3 worm cellular contexts compared by ENCODE assay signal in the genomic region with DNA sequence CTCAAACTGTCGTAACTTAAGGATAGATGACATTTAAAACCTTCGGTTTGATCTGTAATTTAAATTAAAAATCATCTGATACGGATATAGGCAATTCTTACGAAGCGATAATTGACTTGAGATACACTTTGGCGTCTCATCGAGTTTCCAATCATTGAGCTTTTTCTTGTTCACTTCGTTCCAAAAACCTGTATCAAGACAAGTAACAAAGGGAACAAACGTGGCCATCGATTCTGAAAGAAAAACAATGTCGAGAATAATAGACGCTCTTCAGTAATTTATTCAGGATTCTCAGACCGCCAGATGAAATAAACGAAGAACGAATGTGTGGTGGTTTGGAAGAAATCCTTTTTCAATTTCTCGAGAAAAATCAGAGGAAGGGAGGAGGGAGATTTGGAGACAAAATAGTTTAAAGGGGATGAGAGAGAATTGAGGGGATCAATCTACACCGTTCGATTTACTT.
A peak's percentile ranks its signal among the peaks of the same experiment; 100 is the strongest.
TF ChIP-seq lines count a peak whose summit lies in the region.

A gene (minus strand): TSS at position 233 of the 463 bp plus-strand sequence.

TF ChIP-seq in whole organism, L1 larva, 84 proteins besides CTCF, POLR2A, EP300 and RAD21 (continued from another document):
- peak; percentile 21 for TF ChIP-seq ceh-8 (GFP tag; optimal IDR thresholded peaks at IDR 0.05; lab: Kevin White, UChicago)
- TF ChIP-seq nhr-19 (GFP tag; conservative IDR thresholded peaks at IDR 0.05; lab: Robert Waterston, UW), result no peak
- no peak for TF ChIP-seq ceh-63 (GFP tag; optimal IDR thresholded peaks at IDR 0.05; lab: Kevin White, UChicago)
- peak; percentile 10 for TF ChIP-seq rnt-1 (tag; optimal IDR thresholded peaks at IDR 0.05; lab: Kevin White, UChicago)
- peak; percentile 22 for TF ChIP-seq aly-2 (tag; optimal IDR thresholded peaks at IDR 0.05; lab: Kevin White, UChicago)
- no peak for TF ChIP-seq sup-37 (GFP tag; optimal IDR thresholded peaks at IDR 0.05; lab: Kevin White, UChicago)
- TF ChIP-seq hlh-17 (GFP tag; optimal IDR thresholded peaks at IDR 0.05; lab: Kevin White, UChicago; ENCODE audit: borderline replicate concordance), result no peak
- TF ChIP-seq unc-130 (tag; optimal IDR thresholded peaks at IDR 0.05; lab: Kevin White, UChicago), result no peak
- TF ChIP-seq lin-39 (tag; optimal IDR thresholded peaks at IDR 0.05; lab: Kevin White, UChicago), result no peak
- TF ChIP-seq xbp-1 (tag; optimal IDR thresholded peaks at IDR 0.05; lab: Kevin White, UChicago), result peak; percentile 14
- no peak for TF ChIP-seq pqm-1 (tag; optimal IDR thresholded peaks at IDR 0.05; lab: Kevin White, UChicago)
- TF ChIP-seq lin-35 (GFP tag; optimal IDR thresholded peaks at IDR 0.05; lab: Kevin White, UChicago), result no peak
- peak; percentile 9 for TF ChIP-seq snu-23 (GFP tag; optimal IDR thresholded peaks at IDR 0.05; lab: Kevin White, UChicago)
- TF ChIP-seq nhr-85 (tag; lab: Kevin White, UChicago), result peak; percentile 69
- peak; percentile 12 for TF ChIP-seq ztf-4 (tag; optimal IDR thresholded peaks at IDR 0.05; lab: Kevin White, UChicago)
- TF ChIP-seq lin-14 (GFP tag; optimal IDR thresholded peaks at IDR 0.05; lab: Kevin White, UChicago), result no peak
- peak; percentile 90 for TF ChIP-seq ama-1 (optimal IDR thresholded peaks at IDR 0.05; lab: Kevin White, UChicago)
- TF ChIP-seq nhr-71 (tag; optimal IDR thresholded peaks at IDR 0.05; lab: Kevin White, UChicago), result no peak
- no peak for TF ChIP-seq unc-30 (tag; optimal IDR thresholded peaks at IDR 0.05; lab: Kevin White, UChicago)
- TF ChIP-seq nhr-11 (tag; optimal IDR thresholded peaks at IDR 0.05; lab: Kevin White, UChicago), result no peak
- peak; percentile 13 for TF ChIP-seq lir-3 (tag; optimal IDR thresholded peaks at IDR 0.05; lab: Kevin White, UChicago; ENCODE audit: poor library complexity)
- TF ChIP-seq unc-86 (tag; optimal IDR thresholded peaks at IDR 0.05; lab: Kevin White, UChicago), result no peak
TF ChIP-seq in whole organism, L1 larva: peak in this region for 13.

TF ChIP-seq in whole organism, L4 larva, 104 proteins besides CTCF, POLR2A, EP300 and RAD21 (continued from another document):
- TF ChIP-seq spr-3 (GFP tag; optimal IDR thresholded peaks at IDR 0.05; lab: Kevin White, UChicago) (peak; percentile 70), php-3 (GFP tag; IDR thresholded peaks at IDR 0.05; lab: Robert Waterston, UW) (peak; percentile 23; the same call in 1 of the 2 replicates), T26A8.4 (GFP tag; IDR thresholded peaks at IDR 0.05; lab: Robert Waterston, UW) (peak; percentile 71), F49E8.2 (tag; optimal IDR thresholded peaks at IDR 0.05; lab: Kevin White, UChicago; ENCODE audit: borderline replicate concordance) (no peak), nhr-111 (GFP tag; optimal IDR thresholded peaks at IDR 0.05; lab: Kevin White, UChicago) (no peak), lin-38 (GFP tag; IDR thresholded peaks at IDR 0.05; lab: Robert Waterston, UW) (0 out of 2 replicates have a peak, but pooled peaks have one; percentile 24), dmd-6 (GFP tag; IDR thresholded peaks at IDR 0.05; lab: Robert Waterston, UW) (peak; percentile 13; the same call in 1 of the 2 replicates), gei-8 (GFP tag; optimal IDR thresholded peaks at IDR 0.05; lab: Kevin White, UChicago) (peak; percentile 25), unc-62 (GFP tag; optimal IDR thresholded peaks at IDR 0.05 in 1 of 2; lab: Kevin White, UChicago) (peak in 1 of 2 experiments; percentile 77), unc-62 (tag; optimal IDR thresholded peaks at IDR 0.05; lab: Kevin White, UChicago) (no peak), daf-16 (GFP tag; optimal IDR thresholded peaks at IDR 0.05; lab: Kevin White, UChicago) (no peak), daf-16 (tag; optimal IDR thresholded peaks at IDR 0.05; lab: Kevin White, UChicago) (peak; percentile 51)
TF ChIP-seq in whole organism, L4 larva: peak in this region for 18.

TF ChIP-seq in whole organism, young adult, 124 proteins besides CTCF, POLR2A, EP300 and RAD21 (continued from another document):
- TF ChIP-seq hlh-12 (tag; optimal IDR thresholded peaks at IDR 0.05; lab: Kevin White, UChicago) (no peak), madf-8 (GFP tag; conservative IDR thresholded peaks at IDR 0.05; lab: Robert Waterston, UW) (no peak), lsy-27 (tag; optimal IDR thresholded peaks at IDR 0.05; lab: Kevin White, UChicago; ENCODE audit: borderline replicate concordance, insufficient read depth) (no peak), attf-6 (GFP tag; IDR thresholded peaks at IDR 0.05; lab: Robert Waterston, UW) (peak; percentile 76; the same call in 1 of the 2 replicates), cebp-1 (GFP tag; IDR thresholded peaks at IDR 0.05; lab: Robert Waterston, UW) (no peak), cebp-1 (tag; optimal IDR thresholded peaks at IDR 0.05; lab: Kevin White, UChicago) (peak; percentile 40), sea-2 (GFP tag; IDR thresholded peaks at IDR 0.05; lab: Robert Waterston, UW) (no peak), let-607 (tag; optimal IDR thresholded peaks at IDR 0.05; lab: Kevin White, UChicago) (peak in 1 of 2 experiments; percentile 31), tbp1 (GFP tag; optimal IDR thresholded peaks at IDR 0.05; lab: Kevin White, UChicago) (no peak), ceh-100 (GFP tag; IDR thresholded peaks at IDR 0.05; lab: Robert Waterston, UW) (no peak), madf-3 (GFP tag; IDR thresholded peaks at IDR 0.05; lab: Robert Waterston, UW) (no peak), F49E8.2 (tag; optimal IDR thresholded peaks at IDR 0.05; lab: Kevin White, UChicago; ENCODE audit: insufficient read depth) (peak; percentile 80), Y53G8AR.9 (GFP tag; conservative IDR thresholded peaks at IDR 0.05; lab: Robert Waterston, UW) (peak; percentile 40; the same call in 1 of the 2 replicates), him-1 (tag; optimal IDR thresholded peaks at IDR 0.05; lab: Kevin White, UChicago) (peak; percentile 8), B0336.3 (GFP tag; IDR thresholded peaks at IDR 0.05; lab: Robert Waterston, UW) (peak; percentile 72), fkh-3 (tag; optimal IDR thresholded peaks at IDR 0.05; lab: Kevin White, UChicago) (no peak), tlf-1 (GFP tag; optimal IDR thresholded peaks at IDR 0.05; lab: Kevin White, UChicago) (peak; percentile 70), nfya-1 (tag; optimal IDR thresholded peaks at IDR 0.05; lab: Kevin White, UChicago; ENCODE audit: borderline replicate concordance, insufficient read depth) (no peak), lin-40 (tag; optimal IDR thresholded peaks at IDR 0.05; lab: Kevin White, UChicago) (peak; percentile 14), nhr-80 (tag; optimal IDR thresholded peaks at IDR 0.05; lab: Kevin White, UChicago) (no peak), dpl-1 (GFP tag; optimal IDR thresholded peaks at IDR 0.05; lab: Kevin White, UChicago) (no peak), B0035.1 (tag; optimal IDR thresholded peaks at IDR 0.05; lab: Kevin White, UChicago) (no peak), lin-35 (GFP tag; optimal IDR thresholded peaks at IDR 0.05; lab: Kevin White, UChicago) (peak in 1 of 3 experiments; percentile 13), nhr-90 (tag; optimal IDR thresholded peaks at IDR 0.05; lab: Kevin White, UChicago) (peak; percentile 7), nfyb-1 (GFP tag; IDR thresholded peaks at IDR 0.05; lab: Robert Waterston, UW) (peak; percentile 63; the same call in 1 of the 2 replicates), cebp-2 (GFP tag; IDR thresholded peaks at IDR 0.05; lab: Robert Waterston, UW) (0 out of 2 replicates have a peak, but pooled peaks have one; percentile 29), mcd-1 (GFP tag; IDR thresholded peaks at IDR 0.05; lab: Robert Waterston, UW) (no peak; the same call in 1 of the 2 replicates), hmg-1.2 (GFP tag; IDR thresholded peaks at IDR 0.05; lab: Robert Waterston, UW) (peak; percentile 34; the same call in 1 of the 2 replicates), F57A8.1 (GFP tag; optimal IDR thresholded peaks at IDR 0.05; lab: Kevin White, UChicago) (no peak), snpc-1.1 (tag; optimal IDR thresholded peaks at IDR 0.05; lab: Kevin White, UChicago; ENCODE audit: insufficient read depth) (no peak), ZK185.1 (tag; optimal IDR thresholded peaks at IDR 0.05; lab: Kevin White, UChicago; ENCODE audit: poor library complexity, severe bottlenecking) (no peak), K12H6.12 (tag; optimal IDR thresholded peaks at IDR 0.05; lab: Kevin White, UChicago) (no peak), pbrm-1 (GFP tag; IDR thresholded peaks at IDR 0.05; lab: Robert Waterston, UW) (no peak), K11D2.4 (GFP tag; IDR thresholded peaks at IDR 0.05; lab: Robert Waterston, UW) (no peak), akir-1 (GFP tag; optimal IDR thresholded peaks at IDR 0.05; lab: Kevin White, UChicago) (no peak), madf-6 (GFP tag; IDR thresholded peaks at IDR 0.05; lab: Robert Waterston, UW) (peak; percentile 39), B0019.2 (GFP tag; conservative IDR thresholded peaks at IDR 0.05; lab: Robert Waterston, UW) (no peak)
TF ChIP-seq in whole organism, young adult: peak in this region for 37.
